Worm (Caenorhabditis elegans) whole organism, midembryonic: ENCODE measurements around the gene fbxb-45.

Experiments
- T22C8.4 ChIP-seq: fragments of 200-800 bp; sonication (Bioruptor generic); IDR thresholded peaks from 2 replicates; pipeline ENCODE4 v1.3.6; 2022; ENCODE audit warnings: missing genetic modification characterization, missing compliant biosample characterization
- flt-1 ChIP-seq: fragments of 200-800 bp; sonication (Bioruptor generic); IDR thresholded peaks from 2 replicates; pipeline ENCODE4 v1.3.6; 2022; ENCODE audit warnings: missing genetic modification characterization, missing compliant biosample characterization
- klf-2 ChIP-seq: fragments of 200-800 bp; sonication (Bioruptor generic); conservative IDR thresholded peaks from 2 replicates; pipeline ENCODE4 v1.3.6; 2022; ENCODE audit warnings: missing genetic modification reagents, missing genetic modification characterization, missing compliant biosample characterization
- med-1 ChIP-seq: sonication (generic microtip); optimal IDR thresholded peaks from 2 replicates; lab custom pipeline; 2017; ENCODE audit warnings: missing genetic modification characterization, mild to moderate bottlenecking, missing compliant biosample characterization, antibody characterized with exemption, missing genetic modification reagents; ENCODE audit not compliant: insufficient read depth
- ref-1 ChIP-seq: fragments of 200-800 bp; sonication (Bioruptor generic); conservative IDR thresholded peaks from 2 replicates; pipeline ENCODE4 v1.3.6; 2022; ENCODE audit warnings: missing genetic modification reagents, missing genetic modification characterization, missing compliant biosample characterization
- tab-1 ChIP-seq: fragments of 200-800 bp; sonication (Bioruptor generic); IDR thresholded peaks from 2 replicates; pipeline ENCODE4 v1.3.6; 2022; ENCODE audit warnings: missing genetic modification characterization, missing compliant biosample characterization
- ztf-23 ChIP-seq: fragments of 200-800 bp; sonication (Bioruptor generic); IDR thresholded peaks from 2 replicates; pipeline ENCODE4 v1.3.6; 2022; ENCODE audit warnings: missing genetic modification reagents, missing genetic modification characterization, missing compliant biosample characterization

DNA sequence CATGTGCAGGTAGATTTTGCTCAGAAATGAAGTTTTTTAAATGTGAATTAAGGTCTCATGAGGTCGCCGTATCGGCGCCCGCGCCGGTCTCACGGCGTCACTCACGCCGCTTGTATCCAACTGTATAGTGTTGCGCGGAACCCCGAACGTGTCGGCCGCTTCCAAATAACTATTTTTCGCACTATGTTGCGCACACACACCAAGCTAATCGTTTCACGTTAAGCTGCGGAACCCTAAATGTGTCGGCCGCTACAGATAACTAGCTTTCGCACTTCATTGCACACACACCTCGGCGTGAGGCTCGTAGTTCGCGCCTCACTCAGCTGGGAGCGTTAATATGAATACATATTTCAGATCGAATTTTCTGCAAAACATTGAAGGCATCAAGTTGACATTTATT is 3.1 kb upstream of the fbxb-45 start:
- no peak for TF ChIP-seq T22C8.4 (GFP tag; lab: Robert Waterston, UW)
- no peak for TF ChIP-seq tab-1 (GFP tag; lab: Robert Waterston, UW)
- TF ChIP-seq flt-1 (GFP tag; lab: Robert Waterston, UW): no peak
- no peak for TF ChIP-seq klf-2
- TF ChIP-seq med-1 (GFP tag; lab: Kevin White, UChicago): no peak
- TF ChIP-seq ref-1: no peak
- no peak for TF ChIP-seq ztf-23 (GFP tag; lab: Robert Waterston, UW)
